Worm (Caenorhabditis elegans) whole organism, early embryonic: ENCODE data around the gene clec-123.
A peak's percentile ranks its signal among the peaks of the same experiment; 100 is the strongest.

Experiments used
- B0310.2 ChIP-seq: sonication (generic microtip); optimal IDR thresholded peaks from 2 replicates; lab custom pipeline; 2016; ENCODE audit warnings: mild to moderate bottlenecking, missing genetic modification characterization, missing compliant biosample characterization
- F13C5.2 ChIP-seq: sonication (generic microtip); optimal IDR thresholded peaks from 2 replicates; lab custom pipeline; 2017; ENCODE audit warnings: mild to moderate bottlenecking, missing genetic modification characterization, inconsistent platforms, missing compliant biosample characterization
- aly-1 ChIP-seq: sonication (generic microtip); optimal IDR thresholded peaks from 2 replicates; lab custom pipeline; 2016; ENCODE audit warnings: missing genetic modification characterization, missing compliant biosample characterization
- ama-1 ChIP-seq: fragments of 150-350 bp; optimal IDR thresholded peaks from 2 replicates; lab custom pipeline; 2014
- ceh-13 ChIP-seq: fragments of 200-800 bp; sonication (Bioruptor generic); optimal IDR thresholded peaks from 2 replicates; lab custom pipeline; 2018; ENCODE audit warnings: mild to moderate bottlenecking, missing genetic modification characterization, missing compliant biosample characterization
- ceh-36 ChIP-seq: sonication (generic microtip); optimal IDR thresholded peaks from 2 replicates; lab custom pipeline; 2016; ENCODE audit warnings: missing genetic modification characterization, inconsistent platforms, missing compliant biosample characterization
- ets-7 ChIP-seq: sonication (generic microtip); optimal IDR thresholded peaks from 2 replicates; lab custom pipeline; 2016; ENCODE audit warnings: missing genotype, missing genetic modification characterization, missing compliant biosample characterization
- flt-1 ChIP-seq: fragments of 200-800 bp; sonication (Bioruptor generic); IDR thresholded peaks from 2 replicates; pipeline ENCODE4 v1.3.6; 2022; ENCODE audit warnings: missing genetic modification characterization, missing compliant biosample characterization
- hmbx-1 ChIP-seq: sonication (generic microtip); optimal IDR thresholded peaks from 2 replicates; lab custom pipeline; 2016; ENCODE audit warnings: mild to moderate bottlenecking, missing genetic modification characterization, missing compliant biosample characterization
- hmg-4 ChIP-seq: fragments of 200-800 bp; sonication (Bioruptor generic); optimal IDR thresholded peaks from 2 replicates; lab custom pipeline; 2018; ENCODE audit warnings: mild to moderate bottlenecking, missing genetic modification characterization, missing compliant biosample characterization
- hnd-1 ChIP-seq: sonication (generic microtip); optimal IDR thresholded peaks from 2 replicates; lab custom pipeline; 2016; ENCODE audit warnings: missing genetic modification characterization, missing compliant biosample characterization
- pes-1 ChIP-seq: fragments of 200-800 bp; sonication (Bioruptor generic); IDR thresholded peaks from 2 replicates; pipeline ENCODE4 v1.3.6; 2022; ENCODE audit warnings: missing genetic modification reagents, missing genetic modification characterization, missing compliant biosample characterization
- scrt-1 ChIP-seq: fragments of 200-800 bp; sonication (Bioruptor generic); IDR thresholded peaks from 2 replicates; pipeline ENCODE4 v1.3.6; 2022; ENCODE audit warnings: missing genetic modification characterization, missing compliant biosample characterization
- sea-1 ChIP-seq: fragments of 200-800 bp; sonication (Bioruptor generic); conservative IDR thresholded peaks from 2 replicates; pipeline ENCODE4 v1.3.6; 2022; ENCODE audit warnings: missing genetic modification characterization, missing compliant biosample characterization
- tbx-11 ChIP-seq: fragments of 200-800 bp; sonication (Bioruptor generic); IDR thresholded peaks from 2 replicates; pipeline ENCODE4 v1.3.6; 2022; ENCODE audit warnings: missing genetic modification characterization, missing compliant biosample characterization
- tbx-37 ChIP-seq: fragments of 200-800 bp; sonication (Bioruptor generic); conservative IDR thresholded peaks from 2 replicates; pipeline ENCODE4 v1.3.6; 2022; ENCODE audit warnings: missing genetic modification reagents, missing genetic modification characterization, missing compliant biosample characterization
- tra-4 ChIP-seq: sonication (generic microtip); optimal IDR thresholded peaks from 2 replicates; lab custom pipeline; 2017; ENCODE audit warnings: missing genetic modification characterization, missing compliant biosample characterization

clec-123 gene

DNA sequence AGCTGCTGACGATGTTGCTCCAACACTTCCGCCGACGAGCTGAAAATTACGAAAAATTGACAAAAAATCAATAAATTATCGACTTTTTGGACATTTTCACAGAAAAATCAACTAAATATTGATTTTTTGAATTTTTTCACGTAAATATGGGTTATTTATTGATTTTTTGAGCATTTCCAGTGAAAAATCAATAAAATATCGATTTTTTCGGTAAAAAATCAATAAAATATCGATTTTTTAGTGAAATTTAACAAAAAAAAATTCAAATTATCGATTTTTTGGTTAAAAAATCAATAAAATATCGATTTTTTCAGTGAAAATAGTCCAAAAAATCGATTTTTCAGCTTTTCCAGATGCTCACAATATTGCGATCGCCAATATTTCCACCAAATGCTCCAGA, 43.9 kb upstream of the clec-123 start:
- TF ChIP-seq flt-1 (GFP tag; lab: Robert Waterston, UW) = no peak
- no peak for TF ChIP-seq ceh-13 (GFP tag; lab: Kevin White, UChicago)
- TF ChIP-seq ets-7 (tag; lab: Kevin White, UChicago) = no peak
- no peak for TF ChIP-seq hmg-4 (GFP tag; lab: Kevin White, UChicago)
- TF ChIP-seq hnd-1 (tag; lab: Kevin White, UChicago) = no peak
- TF ChIP-seq hmbx-1 (tag; lab: Kevin White, UChicago) = no peak
- TF ChIP-seq ama-1 (lab: Kevin White, UChicago) = no peak
- TF ChIP-seq tra-4 = no peak
- no peak for TF ChIP-seq pes-1 (GFP tag; lab: Robert Waterston, UW)
- TF ChIP-seq F13C5.2 = no peak
- TF ChIP-seq sea-1 = no peak
- no peak for TF ChIP-seq tbx-37 (GFP tag; lab: Robert Waterston, UW)
- TF ChIP-seq ceh-36 (tag; lab: Kevin White, UChicago) = no peak
- no peak for TF ChIP-seq tbx-11 (GFP tag; lab: Robert Waterston, UW)
- TF ChIP-seq aly-1 (tag; lab: Kevin White, UChicago) = no peak
- TF ChIP-seq scrt-1 (GFP tag; lab: Robert Waterston, UW) = no peak
- TF ChIP-seq B0310.2 = no peak

DNA sequence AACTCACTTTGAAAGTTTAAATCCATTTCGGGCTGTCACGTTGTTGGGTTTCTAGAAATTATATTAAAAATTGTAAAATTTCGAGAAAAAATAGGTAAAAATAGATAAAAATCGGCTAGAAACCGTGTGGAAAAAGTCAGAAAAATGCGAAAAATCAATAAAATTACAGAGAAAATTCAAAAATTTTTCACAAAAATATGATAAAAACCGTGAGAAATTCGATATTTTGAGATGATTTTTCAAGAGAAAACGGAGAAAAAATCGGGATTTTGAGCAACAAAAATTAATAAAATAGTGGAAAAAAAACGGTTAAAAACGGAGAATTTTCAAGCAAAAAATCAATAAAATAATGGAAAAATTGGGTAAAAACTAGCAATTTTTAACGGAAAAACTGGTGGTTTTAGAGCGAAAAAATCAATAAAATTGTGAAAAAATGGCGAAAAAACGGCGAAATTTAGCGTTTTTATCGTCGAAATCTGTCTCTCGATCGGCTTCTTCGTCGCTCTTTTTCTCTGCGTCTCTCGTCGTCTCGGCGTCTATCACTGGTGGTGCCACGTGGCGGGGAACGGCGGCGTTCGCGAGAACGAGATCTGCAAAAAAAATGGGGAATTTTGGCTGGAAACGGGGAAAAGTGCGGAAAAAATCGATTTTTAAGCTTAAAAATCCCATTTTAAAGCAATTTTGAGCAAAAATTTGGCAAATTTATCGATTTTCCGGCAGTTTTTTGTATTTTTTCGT, 42.9 kb upstream of the clec-123 start, which contains the start of gene Y25C1A.7:
Gene Y25C1A.7 (minus strand): TSS at position 51 of the 738 bp plus-strand sequence.
- TF ChIP-seq ama-1 (lab: Kevin White, UChicago) = no peak

DNA sequence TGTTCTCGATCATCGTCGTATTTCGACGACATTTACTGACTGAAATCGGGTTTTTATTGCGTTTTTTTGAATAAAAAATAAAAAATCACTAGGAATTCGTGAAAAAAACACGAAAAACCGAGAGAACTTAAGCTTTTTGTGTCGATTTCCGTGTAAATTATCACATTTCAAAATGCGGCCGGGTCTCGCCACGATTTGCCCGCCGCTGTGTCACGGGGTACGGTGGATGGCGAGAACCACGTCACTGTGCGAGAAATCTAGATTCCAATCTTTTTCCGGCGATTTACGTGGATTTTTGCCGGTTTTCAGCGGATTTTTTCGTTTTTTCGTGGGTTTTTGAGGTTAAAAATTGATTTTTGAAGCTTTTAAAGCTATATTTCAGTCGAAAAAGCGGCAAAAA, 37.1 kb upstream of the clec-123 start, which contains the start of gene Y25C1A.8:
Gene Y25C1A.8 (minus strand): TSS at position 45 of the 400 bp plus-strand sequence.
- TF ChIP-seq tbx-11 (GFP tag; lab: Robert Waterston, UW) (0 out of 2 replicates have a peak, but pooled peaks have one; percentile 13), hmg-4 (GFP tag; lab: Kevin White, UChicago) (peak; percentile 16), B0310.2 (no peak), ama-1 (lab: Kevin White, UChicago) (no peak), scrt-1 (GFP tag; lab: Robert Waterston, UW) (no peak), pes-1 (GFP tag; lab: Robert Waterston, UW) (0 out of 2 replicates have a peak, but pooled peaks have one; percentile 45), aly-1 (tag; lab: Kevin White, UChicago) (peak; percentile 17), F13C5.2 (peak; percentile 87), sea-1 (0 out of 2 replicates have a peak, but pooled peaks have one; percentile 14)

DNA sequence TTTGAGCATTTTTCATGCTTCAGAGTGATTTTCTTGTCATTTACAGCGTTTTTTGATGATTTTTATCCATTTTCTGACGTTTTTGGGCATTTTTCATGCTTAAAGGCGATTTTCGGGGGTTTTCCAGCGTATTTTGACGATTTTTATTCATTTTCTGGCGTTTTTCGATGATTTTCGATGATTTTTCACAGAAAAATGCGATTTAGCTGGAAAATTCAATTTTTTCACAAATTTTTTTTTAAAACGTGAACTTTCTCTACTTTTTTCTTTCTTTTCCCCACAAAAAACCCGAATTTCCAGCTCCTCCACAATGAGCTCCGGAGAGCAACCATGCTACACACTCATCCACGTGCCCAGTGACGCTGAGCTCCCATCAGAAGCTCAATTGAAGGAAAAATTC, 35.5 kb upstream of the clec-123 start, which contains the start of gene copb-1:
Gene copb-1 (plus strand): TSS at position 301 of the 400 bp plus-strand sequence.
- TF ChIP-seq aly-1 (tag; lab: Kevin White, UChicago) = no peak
- TF ChIP-seq B0310.2 = no peak
- TF ChIP-seq ceh-13 (GFP tag; lab: Kevin White, UChicago) = no peak
- no peak for TF ChIP-seq ceh-36 (tag; lab: Kevin White, UChicago)
- TF ChIP-seq tra-4 = no peak
- no peak for TF ChIP-seq tbx-11 (GFP tag; lab: Robert Waterston, UW)
- no peak for TF ChIP-seq ets-7 (tag; lab: Kevin White, UChicago)
- TF ChIP-seq ama-1 (lab: Kevin White, UChicago) = no peak
- TF ChIP-seq pes-1 (GFP tag; lab: Robert Waterston, UW) = no peak
- TF ChIP-seq scrt-1 (GFP tag; lab: Robert Waterston, UW) = no peak
- TF ChIP-seq tbx-37 (GFP tag; lab: Robert Waterston, UW) = no peak

DNA sequence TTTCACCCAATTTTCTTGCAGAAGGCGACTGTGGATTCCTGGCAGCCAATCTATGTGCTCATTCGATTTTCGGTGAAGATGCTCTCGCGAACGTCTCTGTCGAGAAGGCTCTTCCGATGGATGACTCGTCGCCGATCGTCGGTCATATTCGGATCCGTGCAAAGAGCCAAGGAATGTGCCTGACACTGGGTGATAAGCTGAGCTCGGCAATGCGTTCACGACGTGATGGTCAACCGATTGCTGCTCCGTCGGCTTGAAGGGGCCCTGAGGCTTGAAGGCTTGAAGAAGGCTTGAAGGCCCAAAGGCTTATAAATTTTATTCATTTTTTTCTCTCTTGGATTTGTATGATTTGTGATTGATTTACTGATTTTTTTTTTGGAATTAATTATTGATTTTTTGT, 26.9 kb upstream of the clec-123 start:
- TF ChIP-seq B0310.2 = no peak
- TF ChIP-seq aly-1 (tag; lab: Kevin White, UChicago) = no peak

DNA sequence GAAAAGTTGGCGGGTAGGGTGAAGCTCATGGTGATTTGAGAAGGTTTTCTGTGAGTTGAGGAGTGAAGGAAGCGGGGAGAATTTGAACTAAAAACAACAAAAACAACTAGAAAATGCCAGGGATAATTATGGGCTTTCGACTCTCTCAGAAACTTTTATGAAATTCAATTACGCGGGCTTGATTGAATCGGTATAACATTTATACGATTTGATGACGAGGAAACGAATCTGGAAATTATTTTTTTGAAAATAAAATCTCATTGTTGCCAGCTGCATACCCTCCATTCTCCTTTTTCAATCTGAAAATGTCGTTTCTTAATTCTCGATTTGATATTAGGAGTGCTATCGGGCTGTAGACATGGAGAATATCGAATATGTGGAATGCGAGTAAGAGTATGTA, 22.8 kb upstream of the clec-123 start, which contains the start of gene srg-21:
Gene srg-21 (minus strand): TSS at position 101 of the 400 bp plus-strand sequence.
- TF ChIP-seq ama-1 (lab: Kevin White, UChicago) (no peak), hmbx-1 (tag; lab: Kevin White, UChicago) (no peak), hmg-4 (GFP tag; lab: Kevin White, UChicago) (no peak), ets-7 (tag; lab: Kevin White, UChicago) (no peak), tbx-37 (GFP tag; lab: Robert Waterston, UW) (no peak), hnd-1 (tag; lab: Kevin White, UChicago) (no peak), tbx-11 (GFP tag; lab: Robert Waterston, UW) (no peak), pes-1 (GFP tag; lab: Robert Waterston, UW) (no peak), tra-4 (no peak), flt-1 (GFP tag; lab: Robert Waterston, UW) (no peak), ceh-36 (tag; lab: Kevin White, UChicago) (no peak)

DNA sequence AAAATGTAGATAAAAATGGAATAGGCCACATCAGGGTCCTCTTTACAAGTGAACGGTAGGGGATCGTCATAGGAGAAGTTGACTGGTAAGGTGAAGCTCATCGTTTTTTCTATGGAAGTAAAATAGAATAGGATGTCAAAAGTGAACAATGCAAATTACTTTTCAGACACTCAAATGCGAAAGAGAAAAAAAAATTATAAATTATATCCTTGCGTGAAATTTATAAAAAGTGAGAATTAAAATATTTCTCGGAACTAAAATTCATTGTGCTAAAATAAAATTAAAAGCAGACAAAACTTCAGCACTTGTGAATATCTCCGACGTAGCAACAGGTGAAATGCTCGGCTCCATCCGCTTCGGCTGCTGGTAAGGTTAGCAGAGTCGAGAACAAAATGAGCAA, 20.7 kb upstream of the clec-123 start, which contains the start of gene srg-22:
Gene srg-22 (minus strand): TSS at position 101 of the 400 bp plus-strand sequence.
- no peak for TF ChIP-seq B0310.2
- TF ChIP-seq hnd-1 (tag; lab: Kevin White, UChicago) = no peak
- no peak for TF ChIP-seq ceh-13 (GFP tag; lab: Kevin White, UChicago)
- TF ChIP-seq sea-1 = no peak
- no peak for TF ChIP-seq flt-1 (GFP tag; lab: Robert Waterston, UW)

DNA sequence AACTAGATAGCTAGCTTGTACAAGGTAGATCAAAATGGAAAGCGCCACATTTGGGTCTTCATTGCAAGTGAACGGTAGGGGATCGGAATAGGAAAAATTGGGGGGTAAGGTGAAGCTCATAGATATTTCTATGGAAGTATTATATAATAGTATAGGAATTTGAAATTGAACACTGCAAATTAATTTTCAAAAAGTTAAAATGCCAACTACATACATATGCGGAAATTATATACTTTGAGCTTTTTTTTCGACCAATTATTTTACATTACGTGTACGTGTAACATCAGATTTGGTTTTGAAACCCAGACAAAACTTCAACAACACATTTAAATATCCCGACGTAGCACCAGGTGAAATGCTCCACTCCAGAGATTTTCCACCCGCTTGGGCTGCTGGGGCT, 18.0 kb upstream of the clec-123 start, which contains the start of gene srg-23:
Gene srg-23 (minus strand): TSS at position 101 of the 400 bp plus-strand sequence.
- TF ChIP-seq tra-4 = no peak
- no peak for TF ChIP-seq ceh-13 (GFP tag; lab: Kevin White, UChicago)
- no peak for TF ChIP-seq ceh-36 (tag; lab: Kevin White, UChicago)
- TF ChIP-seq tbx-11 (GFP tag; lab: Robert Waterston, UW) = no peak
- no peak for TF ChIP-seq ama-1 (lab: Kevin White, UChicago)
- TF ChIP-seq hmg-4 (GFP tag; lab: Kevin White, UChicago) = no peak
- TF ChIP-seq hmbx-1 (tag; lab: Kevin White, UChicago) = no peak
- TF ChIP-seq sea-1 = no peak
- no peak for TF ChIP-seq scrt-1 (GFP tag; lab: Robert Waterston, UW)
- no peak for TF ChIP-seq F13C5.2
